Fruit fly (Drosophila melanogaster) whole organism, embryonic: ENCODE results near the gene dls.

ENCODE experiments used
- C15 ChIP-seq: fragments of 200-800 bp; sonication (Bioruptor generic); IDR thresholded peaks from 3 replicates; pipeline ENCODE4 v1.3.6; 2022; ENCODE audit warnings: missing biosample characterization, missing genetic modification characterization
- CG10267 ChIP-seq: fragments of 200-800 bp; sonication (Bioruptor generic); optimal IDR thresholded peaks from 2 replicates; lab custom pipeline; 2018; ENCODE audit warnings: missing biosample characterization, mild to moderate bottlenecking, missing genetic modification characterization, moderate library complexity
- CG10565 ChIP-seq: fragments of 200-800 bp; sonication (Bioruptor generic); optimal IDR thresholded peaks from 3 replicates; lab custom pipeline; 2016; ENCODE audit warnings: missing biosample characterization, mild to moderate bottlenecking, missing genetic modification characterization
- CG10979 ChIP-seq: fragments of 200-800 bp; sonication (Bioruptor generic); optimal IDR thresholded peaks from 2 replicates; lab custom pipeline; 2018; ENCODE audit warnings: missing biosample characterization, mild to moderate bottlenecking, missing genetic modification characterization, moderate library complexity
- CG11504 ChIP-seq: fragments of 200-800 bp; sonication (Bioruptor generic); optimal IDR thresholded peaks from 3 replicates; lab custom pipeline; 2019; ENCODE audit warnings: missing biosample characterization, mild to moderate bottlenecking, missing genetic modification characterization, moderate library complexity
- CG12071 ChIP-seq: fragments of 200-800 bp; sonication (Bioruptor generic); optimal IDR thresholded peaks from 3 replicates; lab custom pipeline; 2018; ENCODE audit warnings: missing biosample characterization, mild to moderate bottlenecking, missing genetic modification characterization
- CG1233 ChIP-seq: fragments of 200-800 bp; sonication (Bioruptor generic); optimal IDR thresholded peaks from 4 replicates; lab custom pipeline; 2018; ENCODE audit warnings: missing biosample characterization, mild to moderate bottlenecking, missing genetic modification characterization
- CG12391 ChIP-seq: fragments of 200-800 bp; sonication (Bioruptor generic); optimal IDR thresholded peaks from 3 replicates; lab custom pipeline; 2018; ENCODE audit warnings: missing biosample characterization, mild to moderate bottlenecking, missing genetic modification characterization, moderate library complexity
- CG12659 ChIP-seq: fragments of 200-800 bp; sonication (Bioruptor generic); optimal IDR thresholded peaks from 3 replicates; lab custom pipeline; 2017; ENCODE audit warnings: mild to moderate bottlenecking, missing biosample characterization, missing genetic modification reagents, missing genetic modification characterization
- CG13296 ChIP-seq: fragments of 200-800 bp; sonication (Bioruptor generic); optimal IDR thresholded peaks from 3 replicates; lab custom pipeline; 2018; ENCODE audit warnings: missing biosample characterization, mild to moderate bottlenecking, missing genetic modification characterization
- CG13424 ChIP-seq: fragments of 200-800 bp; sonication (Bioruptor generic); optimal IDR thresholded peaks from 2 replicates; lab custom pipeline; 2019; ENCODE audit warnings: missing biosample characterization, mild to moderate bottlenecking, missing genetic modification characterization, moderate library complexity
- CG15269 ChIP-seq: fragments of 200-800 bp; sonication (Bioruptor generic); optimal IDR thresholded peaks from 2 replicates; lab custom pipeline; 2018; ENCODE audit warnings: missing biosample characterization, mild to moderate bottlenecking, missing genetic modification characterization, moderate library complexity
- CG1529 ChIP-seq: fragments of 200-800 bp; sonication (Bioruptor generic); optimal IDR thresholded peaks from 3 replicates; lab custom pipeline; 2018; ENCODE audit warnings: missing biosample characterization, missing genetic modification characterization
- CG17829 ChIP-seq: fragments of 200-800 bp; optimal IDR thresholded peaks from 2 replicates; lab custom pipeline; 2019; ENCODE audit warnings: missing biosample characterization, mild to moderate bottlenecking, missing genetic modification characterization, moderate library complexity
- CG18599 ChIP-seq: fragments of 200-800 bp; sonication (Bioruptor generic); optimal IDR thresholded peaks from 3 replicates; lab custom pipeline; 2017; ENCODE audit warnings: missing biosample characterization, missing genetic modification characterization, mild to moderate bottlenecking, moderate library complexity, missing genetic modification reagents
- CG2120 ChIP-seq: fragments of 200-800 bp; sonication (Bioruptor generic); optimal IDR thresholded peaks from 3 replicates; lab custom pipeline; 2016; ENCODE audit warnings: missing biosample characterization, missing genetic modification characterization
- CG2712 ChIP-seq: fragments of 200-800 bp; optimal IDR thresholded peaks from 3 replicates; lab custom pipeline; 2019; ENCODE audit warnings: missing biosample characterization, mild to moderate bottlenecking, missing genetic modification characterization, moderate library complexity
- CG30403 ChIP-seq: fragments of 200-800 bp; sonication (Bioruptor generic); optimal IDR thresholded peaks from 3 replicates; lab custom pipeline; 2016; ENCODE audit warnings: missing biosample characterization, missing genetic modification characterization
- CG31441 ChIP-seq: fragments of 200-800 bp; sonication (Bioruptor generic); IDR thresholded peaks from 2 replicates; pipeline ENCODE4 v1.3.6; 2022; ENCODE audit warnings: missing biosample characterization, missing genetic modification characterization
- CG33557 ChIP-seq: fragments of 200-800 bp; sonication (Bioruptor generic); optimal IDR thresholded peaks from 2 replicates; lab custom pipeline; 2019; ENCODE audit warnings: missing biosample characterization, mild to moderate bottlenecking, missing genetic modification characterization, moderate library complexity
- CG3838 ChIP-seq: fragments of 200-800 bp; sonication (Bioruptor generic); optimal IDR thresholded peaks from 3 replicates; lab custom pipeline; 2016; ENCODE audit warnings: missing biosample characterization, missing genetic modification characterization
- CG5180 ChIP-seq: fragments of 200-800 bp; sonication (Bioruptor generic); optimal IDR thresholded peaks from 3 replicates; lab custom pipeline; 2017; ENCODE audit warnings: missing biosample characterization, missing genetic modification characterization, mild to moderate bottlenecking, moderate library complexity, missing genetic modification reagents
- CG6683 ChIP-seq: fragments of 200-800 bp; sonication (Bioruptor generic); optimal IDR thresholded peaks from 2 replicates; lab custom pipeline; 2017; ENCODE audit warnings: missing biosample characterization, mild to moderate bottlenecking, missing genetic modification characterization, missing genetic modification reagents
- CG6765 ChIP-seq: fragments of 200-800 bp; sonication (Bioruptor generic); optimal IDR thresholded peaks from 3 replicates; lab custom pipeline; 2017; ENCODE audit warnings: missing biosample characterization, mild to moderate bottlenecking, missing genetic modification characterization
- CG6791 ChIP-seq: fragments of 200-800 bp; sonication (Bioruptor generic); IDR thresholded peaks from 3 replicates; pipeline ENCODE4 v1.3.6; 2022; ENCODE audit warnings: missing biosample characterization, missing genetic modification characterization; ENCODE audit not compliant: partially characterized antibody
- CG6854 ChIP-seq: fragments of 200-800 bp; sonication (Bioruptor generic); optimal IDR thresholded peaks from 3 replicates; lab custom pipeline; 2017; ENCODE audit warnings: missing biosample characterization, mild to moderate bottlenecking, missing genetic modification characterization
- D ChIP-seq, 2 experiments: fragments of 200-800 bp in 1 of 2; fragments of >200 bp in 1 of 2; sonication (Bioruptor generic) in 1 of 2; optimal IDR thresholded peaks; 2 replicates in 1 of 2; 3 replicates in 1 of 2; lab custom pipeline; 2017; ENCODE audit warnings: mild to moderate bottlenecking in 1 of 2, missing biosample characterization in 1 of 2, missing genetic modification characterization in 1 of 2, missing genetic modification reagents in 1 of 2
- Fer1 ChIP-seq: fragments of 200-800 bp; sonication (Bioruptor generic); optimal IDR thresholded peaks from 2 replicates; lab custom pipeline; 2017; ENCODE audit warnings: missing biosample characterization, mild to moderate bottlenecking, missing genetic modification characterization
- Hmr ChIP-seq: fragments of 200-800 bp; sonication (Bioruptor generic); optimal IDR thresholded peaks from 3 replicates; lab custom pipeline; 2017; ENCODE audit warnings: mild to moderate bottlenecking, missing biosample characterization, missing genetic modification reagents, missing genetic modification characterization
- Hr3 ChIP-seq: fragments of 200-800 bp; sonication (Bioruptor generic); optimal IDR thresholded peaks from 3 replicates; lab custom pipeline; 2016; ENCODE audit warnings: missing biosample characterization, missing genetic modification characterization
- Meics ChIP-seq: fragments of 200-800 bp; sonication (Bioruptor generic); optimal IDR thresholded peaks from 2 replicates; lab custom pipeline; 2017; ENCODE audit warnings: missing biosample characterization, mild to moderate bottlenecking, missing genetic modification characterization
- NK7.1 ChIP-seq: fragments of 200-800 bp; sonication (Bioruptor generic); optimal IDR thresholded peaks from 3 replicates; lab custom pipeline; 2016; ENCODE audit warnings: missing biosample characterization, missing genetic modification characterization
- Nf-YA ChIP-seq: fragments of 200-800 bp; sonication (Bioruptor generic); IDR thresholded peaks from 2 replicates; pipeline ENCODE4 v1.3.6; 2022; ENCODE audit warnings: missing biosample characterization, missing genetic modification characterization
- Nf-YB ChIP-seq: fragments of 200-800 bp; sonication (Bioruptor generic); optimal IDR thresholded peaks from 3 replicates; lab custom pipeline; 2019; ENCODE audit warnings: missing biosample characterization, mild to moderate bottlenecking, missing genetic modification characterization, moderate library complexity
- Ssrp ChIP-seq: fragments of 200-800 bp; sonication (Bioruptor generic); optimal IDR thresholded peaks from 2 replicates; lab custom pipeline; 2018; ENCODE audit warnings: missing biosample characterization, mild to moderate bottlenecking, missing genetic modification characterization, moderate library complexity
- Xbp1 ChIP-seq: fragments of 200-800 bp; sonication (Bioruptor generic); optimal IDR thresholded peaks from 3 replicates; lab custom pipeline; 2016; ENCODE audit warnings: missing biosample characterization, mild to moderate bottlenecking, missing genetic modification characterization
- Xrp1 ChIP-seq: fragments of 200-800 bp; sonication (Bioruptor generic); IDR thresholded peaks from 2 replicates; pipeline ENCODE4 v1.3.6; 2022; ENCODE audit warnings: missing biosample characterization, missing genetic modification characterization
- bcd ChIP-seq: fragments of 200-800 bp; sonication (Bioruptor generic); optimal IDR thresholded peaks from 2 replicates; lab custom pipeline; 2017; ENCODE audit warnings: missing biosample characterization, mild to moderate bottlenecking, missing genetic modification characterization
- bsh ChIP-seq, 2 experiments: fragments of 200-800 bp; sonication (Bioruptor generic); optimal IDR thresholded peaks; 2 replicates each; lab custom pipeline; 2017 to 2018; ENCODE audit warnings: mild to moderate bottlenecking in 2 of 2, missing biosample characterization in 2 of 2, missing genetic modification characterization in 2 of 2, moderate library complexity in 1 of 2
- dmrt11E ChIP-seq: fragments of 200-800 bp; sonication (Bioruptor generic); optimal IDR thresholded peaks from 3 replicates; lab custom pipeline; 2018; ENCODE audit warnings: missing biosample characterization, mild to moderate bottlenecking, missing genetic modification characterization, moderate library complexity
- lola ChIP-seq, 3 experiments: fragments of >200 bp in 2 of 3; fragments of 200-800 bp in 1 of 3; sonication (Bioruptor generic) in 1 of 3; optimal IDR thresholded peaks; 2 replicates each; lab custom pipeline; 2017 to 2019; ENCODE audit warnings: missing biosample characterization in 3 of 3, missing genetic modification characterization in 3 of 3, mild to moderate bottlenecking in 1 of 3, moderate library complexity in 1 of 3
- sc ChIP-seq, 3 experiments: fragments of >200 bp in 2 of 3; fragments of 200-800 bp in 1 of 3; sonication (Bioruptor generic) in 1 of 3; optimal IDR thresholded peaks; 2 replicates in 2 of 3; 3 replicates in 1 of 3; lab custom pipeline; 2017; ENCODE audit warnings: mild to moderate bottlenecking in 1 of 3, missing biosample characterization in 1 of 3, missing genetic modification characterization in 1 of 3, missing genetic modification reagents in 1 of 3
- tio ChIP-seq: fragments of 200-800 bp; sonication (Bioruptor generic); optimal IDR thresholded peaks from 2 replicates; lab custom pipeline; 2017; ENCODE audit warnings: missing biosample characterization, missing genetic modification characterization, inconsistent platforms
- trem ChIP-seq: fragments of 200-800 bp; optimal IDR thresholded peaks from 3 replicates; lab custom pipeline; 2019; ENCODE audit warnings: missing biosample characterization, mild to moderate bottlenecking, missing genetic modification characterization, moderate library complexity
- unc-4 ChIP-seq: fragments of 200-800 bp; sonication (Bioruptor generic); IDR thresholded peaks from 2 replicates; pipeline ENCODE4 v1.3.6; 2022; ENCODE audit warnings: missing biosample characterization, missing genetic modification characterization; ENCODE audit not compliant: partially characterized antibody
- unpg ChIP-seq: fragments of 200-800 bp; sonication (Bioruptor generic); optimal IDR thresholded peaks from 3 replicates; lab custom pipeline; 2018; ENCODE audit warnings: missing biosample characterization, mild to moderate bottlenecking, missing genetic modification characterization, moderate library complexity
- zen ChIP-seq: fragments of 200-800 bp; sonication (Bioruptor generic); optimal IDR thresholded peaks from 3 replicates; lab custom pipeline; 2018; ENCODE audit warnings: missing biosample characterization, mild to moderate bottlenecking, missing genetic modification characterization, moderate library complexity

The dls gene

DNA sequence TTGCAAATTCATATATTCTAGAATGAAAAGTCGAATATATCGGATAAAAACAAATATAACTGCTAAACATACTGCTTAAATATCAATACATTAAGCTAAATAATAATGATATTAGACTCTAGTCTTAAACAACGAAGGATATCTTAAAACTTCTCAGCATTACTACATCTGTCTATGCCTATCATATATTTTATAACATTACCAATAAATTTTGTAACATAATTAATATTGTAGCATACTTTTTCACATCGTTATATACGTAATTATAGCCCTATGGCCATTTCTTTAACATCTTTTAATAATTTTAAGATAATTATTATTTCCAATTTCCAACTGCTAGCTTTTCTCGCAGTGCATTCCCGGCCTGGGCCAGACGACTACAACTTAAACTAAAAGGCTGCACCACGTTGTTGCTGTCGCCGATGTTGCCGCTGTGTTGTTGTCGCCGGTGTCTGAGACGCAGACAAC lies 28.3 kb upstream of the dls start:
- peak; percentile 16 for TF ChIP-seq CG6765
- TF ChIP-seq CG12391 (tag; lab: Kevin White, UChicago): peak; percentile 52
- peak; percentile 56 for TF ChIP-seq CG2712 (tag; lab: Kevin White, UChicago)
- TF ChIP-seq bsh (GFP tag; optimal IDR thresholded peaks at IDR 0.05; lab: Kevin White, UChicago): peak; percentile 25 to 40
- TF ChIP-seq CG1233: peak; percentile 8
- TF ChIP-seq Xbp1 (GFP tag; lab: Kevin White, UChicago): peak; percentile 27
- peak; percentile 29 for TF ChIP-seq CG6854
- TF ChIP-seq Fer1: peak; percentile 3
- peak; percentile 49 for TF ChIP-seq CG30403 (GFP tag; lab: Kevin White, UChicago)
- TF ChIP-seq trem: peak; percentile 13
- TF ChIP-seq lola (GFP tag; optimal IDR thresholded peaks at IDR 0.05; lab: Kevin White, UChicago): peak in 1 of 3 experiments; percentile 63
- TF ChIP-seq unc-4 (GFP tag; lab: Robert Waterston, UW): no peak
- peak; percentile 47 for TF ChIP-seq Ssrp (tag; lab: Kevin White, UChicago)
- peak; percentile 47 for TF ChIP-seq Hmr
- no peak for TF ChIP-seq Nf-YA (GFP tag; lab: Robert Waterston, UW)
- peak; percentile 37 for TF ChIP-seq Meics (GFP tag; lab: Kevin White, UChicago)
- peak; percentile 43 for TF ChIP-seq dmrt11E (tag; lab: Kevin White, UChicago)
- no peak for TF ChIP-seq Xrp1 (GFP tag; lab: Robert Waterston, UW)
- no peak for TF ChIP-seq C15
- TF ChIP-seq CG10565 (GFP tag; lab: Kevin White, UChicago): no peak
- peak; percentile 28 for TF ChIP-seq CG17829 (tag; lab: Kevin White, UChicago)
- peak; percentile 12 for TF ChIP-seq Nf-YB (GFP tag; lab: Kevin White, UChicago)
- peak; percentile 51 for TF ChIP-seq CG15269
- peak; percentile 44 for TF ChIP-seq CG18599
- peak; percentile 54 for TF ChIP-seq CG13424 (tag; lab: Kevin White, UChicago)
- no peak for TF ChIP-seq CG6791 (GFP tag; lab: Robert Waterston, UW)
- TF ChIP-seq CG1529 (GFP tag; lab: Kevin White, UChicago): peak; percentile 32
- peak; percentile 24 for TF ChIP-seq bcd (GFP tag; lab: Kevin White, UChicago)
- TF ChIP-seq CG12071 (GFP tag; lab: Kevin White, UChicago): no peak
- TF ChIP-seq CG31441 (GFP tag; lab: Robert Waterston, UW): peak; percentile 54; the same call in 1 of the 2 replicates
- peak; percentile 71 for TF ChIP-seq CG11504 (tag; lab: Kevin White, UChicago)
- TF ChIP-seq CG5180: peak; percentile 2
- TF ChIP-seq CG6683 (GFP tag; lab: Kevin White, UChicago): peak; percentile 1
- no peak for TF ChIP-seq sc (optimal IDR thresholded peaks at IDR 0.05; lab: Kevin White, UChicago)
- peak; percentile 33 for TF ChIP-seq sc (GFP tag; optimal IDR thresholded peaks at IDR 0.05; lab: Kevin White, UChicago)
- no peak for TF ChIP-seq D (optimal IDR thresholded peaks at IDR 0.05; lab: Kevin White, UChicago)
- TF ChIP-seq D (GFP tag; optimal IDR thresholded peaks at IDR 0.05; lab: Kevin White, UChicago): peak; percentile 31
- peak; percentile 54 for TF ChIP-seq CG10979
- TF ChIP-seq CG13296 (GFP tag; lab: Kevin White, UChicago): no peak
- peak; percentile 2 for TF ChIP-seq CG2120
- no peak for TF ChIP-seq NK7.1 (GFP tag; lab: Kevin White, UChicago)
- TF ChIP-seq zen: no peak
- TF ChIP-seq unpg (GFP tag; lab: Kevin White, UChicago): peak; percentile 17
- peak; percentile 20 for TF ChIP-seq CG10267 (tag; lab: Kevin White, UChicago)
- TF ChIP-seq Hr3 (GFP tag; lab: Kevin White, UChicago): peak; percentile 43
- peak; percentile 8 for TF ChIP-seq CG33557 (GFP tag; lab: Kevin White, UChicago)
- TF ChIP-seq tio (GFP tag; lab: Kevin White, UChicago): peak; percentile 59
- no peak for TF ChIP-seq CG3838 (GFP tag; lab: Kevin White, UChicago)
- TF ChIP-seq CG12659 (GFP tag; lab: Kevin White, UChicago): peak; percentile 48
